Worm (Caenorhabditis elegans) whole organism, young adult: ENCODE data around the gene mop-25.1.

ENCODE experiments used
- F52B5.7 ChIP-seq: sonication (generic microtip); optimal IDR thresholded peaks from 2 replicates; lab custom pipeline; 2016; ENCODE audit warnings: mild to moderate bottlenecking, missing genetic modification characterization, missing compliant biosample characterization
- lin-35 ChIP-seq, 3 experiments: fragments of 150-350 bp in 2 of 3; sonication (generic microtip) in 1 of 3; optimal IDR thresholded peaks; 2 replicates each; lab custom pipeline; 2014 to 2018; ENCODE audit warnings: missing biosample characterization in 3 of 3, missing genetic modification characterization in 3 of 3, missing genetic modification reagents in 3 of 3
- sdz-38 ChIP-seq: sonication (generic microtip); optimal IDR thresholded peaks from 2 replicates; lab custom pipeline; 2016; ENCODE audit warnings: missing genotype, missing genetic modification characterization, missing compliant biosample characterization
- snpc-4 ChIP-seq, 5 experiments: fragments of 150-350 bp in 1 of 5; sonication (generic microtip) in 4 of 5; optimal IDR thresholded peaks; 2 replicates each; lab custom pipeline; 2014 to 2018; ENCODE audit warnings: missing genetic modification characterization in 5 of 5, missing biosample characterization in 3 of 5, antibody characterized with exemption in 2 of 5, mild to moderate bottlenecking in 2 of 5, missing compliant biosample characterization in 2 of 5, missing genotype in 2 of 5, moderate library complexity in 2 of 5, missing genetic modification reagents in 1 of 5
- tlf-1 ChIP-seq: fragments of 200-800 bp; sonication (Bioruptor generic); optimal IDR thresholded peaks from 2 replicates; lab custom pipeline; 2018; ENCODE audit warnings: mild to moderate bottlenecking, missing genetic modification characterization, missing compliant biosample characterization
- unc-62 ChIP-seq: fragments of 150-350 bp; optimal IDR thresholded peaks from 2 replicates; lab custom pipeline; 2014; ENCODE audit warnings: missing biosample characterization, missing genetic modification reagents, missing genetic modification characterization
- ztf-28 ChIP-seq: fragments of 200-800 bp; sonication (Bioruptor generic); IDR thresholded peaks from 2 replicates; pipeline ENCODE4 v1.3.6; 2022; ENCODE audit warnings: missing genetic modification reagents, missing genetic modification characterization, missing compliant biosample characterization

DNA sequence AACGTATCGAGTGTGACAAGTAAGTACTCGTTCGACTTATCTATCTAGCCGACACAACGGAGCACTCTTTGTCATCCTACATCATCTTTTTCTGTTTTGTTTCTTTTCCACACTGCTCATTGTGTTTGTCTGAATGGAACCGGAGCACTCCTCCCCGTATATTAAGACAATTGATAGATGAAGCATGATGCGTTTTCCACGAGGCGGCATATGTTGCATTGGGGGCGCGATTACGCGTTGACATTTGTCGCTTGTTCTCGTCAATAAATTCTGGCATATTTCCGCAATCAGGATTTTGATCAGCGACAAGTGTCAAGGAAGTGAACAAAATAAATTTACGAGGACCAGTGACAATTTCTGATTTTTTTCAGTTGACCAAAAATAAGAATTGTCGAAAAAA, 56.2 kb downstream of the mop-25.1 start:
- no peak for TF ChIP-seq tlf-1
- TF ChIP-seq F52B5.7 (tag; lab: Kevin White, UChicago): no peak
- no peak for TF ChIP-seq snpc-4 (GFP tag; optimal IDR thresholded peaks at IDR 0.05; lab: Kevin White, UChicago)
- TF ChIP-seq snpc-4 (tag; optimal IDR thresholded peaks at IDR 0.05; lab: Kevin White, UChicago): no peak
- no peak for TF ChIP-seq ztf-28 (GFP tag; lab: Robert Waterston, UW)
- TF ChIP-seq unc-62 (GFP tag; lab: Kevin White, UChicago): no peak
- no peak for TF ChIP-seq sdz-38 (tag; lab: Kevin White, UChicago)
- no peak for TF ChIP-seq lin-35 (GFP tag; optimal IDR thresholded peaks at IDR 0.05; lab: Kevin White, UChicago)
